Worm (Caenorhabditis elegans) whole organism, L3 larva: ENCODE results near the gene sma-6.

Experiments used
- R02D3.7 ChIP-seq: fragments of 150-350 bp; optimal IDR thresholded peaks from 2 replicates; lab custom pipeline; 2014; ENCODE audit warnings: missing biosample characterization, missing genetic modification characterization
- ZK546.5 ChIP-seq: sonication (generic microtip); optimal IDR thresholded peaks from 2 replicates; lab custom pipeline; 2017; ENCODE audit warnings: missing biosample characterization, missing genetic modification characterization
- aly-2 ChIP-seq: fragments of 150-350 bp; optimal IDR thresholded peaks from 2 replicates; lab custom pipeline; 2014; ENCODE audit warnings: missing biosample characterization, missing genetic modification characterization
- ama-1 ChIP-seq: fragments of 150-350 bp; optimal IDR thresholded peaks from 2 replicates; lab custom pipeline; 2018
- ceh-28 ChIP-seq: fragments of 150-350 bp; optimal IDR thresholded peaks from 2 replicates; lab custom pipeline; 2014; ENCODE audit warnings: missing biosample characterization, missing genetic modification reagents, missing genetic modification characterization
- ceh-82 ChIP-seq: fragments of 150-350 bp; optimal IDR thresholded peaks from 2 replicates; lab custom pipeline; 2014; ENCODE audit warnings: missing biosample characterization, missing genetic modification characterization
- ceh-9 ChIP-seq: sonication (generic microtip); optimal IDR thresholded peaks from 2 replicates; lab custom pipeline; 2018; ENCODE audit warnings: missing biosample characterization, missing genetic modification characterization
- daf-12 ChIP-seq: fragments of 150-350 bp; optimal IDR thresholded peaks from 2 replicates; lab custom pipeline; 2014; ENCODE audit warnings: missing biosample characterization, missing genetic modification reagents, missing genetic modification characterization
- egl-27 ChIP-seq: sonication (generic microtip); optimal IDR thresholded peaks from 4 replicates; lab custom pipeline; 2017; ENCODE audit warnings: missing biosample characterization, missing genetic modification reagents, missing genetic modification characterization
- egl-5 ChIP-seq: fragments of 150-350 bp; optimal IDR thresholded peaks from 2 replicates; lab custom pipeline; 2017; ENCODE audit warnings: missing biosample characterization, missing genetic modification reagents, missing genetic modification characterization, inconsistent platforms
- elt-1 ChIP-seq: fragments of 150-350 bp; optimal IDR thresholded peaks from 2 replicates; lab custom pipeline; 2014; ENCODE audit warnings: missing biosample characterization, missing genetic modification characterization
- elt-2 ChIP-seq: sonication (generic microtip); optimal IDR thresholded peaks from 2 replicates; lab custom pipeline; 2016; ENCODE audit warnings: missing genetic modification reagents, mild to moderate bottlenecking, missing genetic modification characterization, missing compliant biosample characterization
- elt-3 ChIP-seq, 3 experiments: fragments of 150-350 bp in 1 of 3; sonication (generic microtip) in 2 of 3; optimal IDR thresholded peaks; 2 replicates in 2 of 3; 4 replicates in 1 of 3; lab custom pipeline; 2014 to 2017; ENCODE audit warnings: missing biosample characterization in 3 of 3, missing genetic modification characterization in 3 of 3
- eor-1 ChIP-seq, 2 experiments: fragments of 150-350 bp; optimal IDR thresholded peaks; 2 replicates each; lab custom pipeline; 2014 to 2018; ENCODE audit warnings: missing biosample characterization in 2 of 2, missing genetic modification characterization in 2 of 2
- fkh-10 ChIP-seq: sonication (generic microtip); optimal IDR thresholded peaks from 2 replicates; lab custom pipeline; 2017; ENCODE audit warnings: missing biosample characterization, missing genetic modification reagents, missing genetic modification characterization
- fkh-2 ChIP-seq: fragments of 150-350 bp; optimal IDR thresholded peaks from 2 replicates; lab custom pipeline; 2014; ENCODE audit warnings: missing biosample characterization, missing genetic modification reagents, missing genetic modification characterization
- fos-1 ChIP-seq: fragments of 150-350 bp; optimal IDR thresholded peaks from 2 replicates; lab custom pipeline; 2014; ENCODE audit warnings: missing biosample characterization, missing genetic modification characterization
- hmg-11 ChIP-seq: sonication (generic microtip); optimal IDR thresholded peaks from 2 replicates; lab custom pipeline; 2016; ENCODE audit warnings: missing genetic modification characterization, missing compliant biosample characterization
- jun-1 ChIP-seq: fragments of 150-350 bp; optimal IDR thresholded peaks from 2 replicates; lab custom pipeline; 2014; ENCODE audit warnings: missing biosample characterization, missing genetic modification reagents, missing genetic modification characterization
- lin-15B ChIP-seq: fragments of 150-350 bp; optimal IDR thresholded peaks from 2 replicates; lab custom pipeline; 2014; ENCODE audit warnings: missing biosample characterization, missing genetic modification characterization
- lin-39 ChIP-seq: fragments of 150-350 bp; optimal IDR thresholded peaks from 2 replicates; lab custom pipeline; 2018; ENCODE audit warnings: missing biosample characterization, missing genetic modification reagents, missing genetic modification characterization
- lsy-12 ChIP-seq: sonication (generic microtip); optimal IDR thresholded peaks from 2 replicates; lab custom pipeline; 2016; ENCODE audit warnings: mild to moderate bottlenecking, missing genetic modification characterization, missing compliant biosample characterization
- mdl-1 ChIP-seq: fragments of 150-350 bp; optimal IDR thresholded peaks from 2 replicates; lab custom pipeline; 2014; ENCODE audit warnings: missing biosample characterization, missing genetic modification characterization
- mml-1 ChIP-seq: fragments of 150-350 bp; sonication (generic microtip); optimal IDR thresholded peaks from 3 replicates; lab custom pipeline; 2014; ENCODE audit warnings: missing biosample characterization, missing genetic modification characterization
- nfya-1 ChIP-seq: sonication (generic microtip); optimal IDR thresholded peaks from 2 replicates; lab custom pipeline; 2017; ENCODE audit warnings: missing genetic modification characterization, mild to moderate bottlenecking, missing compliant biosample characterization, antibody characterized with exemption, moderate library complexity; ENCODE audit not compliant: insufficient read depth
- nhr-11 ChIP-seq: fragments of 150-350 bp; optimal IDR thresholded peaks from 2 replicates; lab custom pipeline; 2014; ENCODE audit warnings: missing biosample characterization, missing genetic modification characterization
- nhr-12 ChIP-seq: fragments of 150-350 bp; optimal IDR thresholded peaks from 2 replicates; lab custom pipeline; 2014; ENCODE audit warnings: missing biosample characterization, missing genetic modification characterization
- nhr-23 ChIP-seq: fragments of 150-350 bp; optimal IDR thresholded peaks from 2 replicates; lab custom pipeline; 2014; ENCODE audit warnings: missing biosample characterization, missing genetic modification reagents, missing genetic modification characterization
- nhr-237 ChIP-seq: fragments of 150-350 bp; optimal IDR thresholded peaks from 2 replicates; lab custom pipeline; 2014; ENCODE audit warnings: missing biosample characterization, missing genetic modification characterization
- nhr-25 ChIP-seq: sonication (generic microtip); optimal IDR thresholded peaks from 2 replicates; lab custom pipeline; 2017; ENCODE audit warnings: missing biosample characterization, missing genetic modification characterization
- nhr-28 ChIP-seq: fragments of 150-350 bp; optimal IDR thresholded peaks from 2 replicates; lab custom pipeline; 2014; ENCODE audit warnings: missing biosample characterization, missing genetic modification characterization
- nhr-43 ChIP-seq: sonication (generic microtip); optimal IDR thresholded peaks from 2 replicates; lab custom pipeline; 2016; ENCODE audit warnings: mild to moderate bottlenecking, missing genetic modification characterization, missing compliant biosample characterization; ENCODE audit not compliant: poor library complexity, severe bottlenecking
- nhr-67 ChIP-seq: fragments of 150-350 bp; optimal IDR thresholded peaks from 2 replicates; lab custom pipeline; 2014; ENCODE audit warnings: missing biosample characterization, missing genetic modification characterization
- nhr-76 ChIP-seq: fragments of 150-350 bp; sonication (generic microtip); optimal IDR thresholded peaks from 5 replicates; lab custom pipeline; 2014; ENCODE audit warnings: missing biosample characterization, missing genetic modification characterization
- nhr-77 ChIP-seq: fragments of 150-350 bp; optimal IDR thresholded peaks from 2 replicates; lab custom pipeline; 2014; ENCODE audit warnings: missing biosample characterization, missing genetic modification characterization
- pha-4 ChIP-seq: fragments of 150-350 bp; optimal IDR thresholded peaks from 2 replicates; lab custom pipeline; 2014; ENCODE audit warnings: missing biosample characterization, missing genetic modification reagents, missing genetic modification characterization
- pqm-1 ChIP-seq: fragments of 150-350 bp; optimal IDR thresholded peaks from 2 replicates; lab custom pipeline; 2017; ENCODE audit warnings: missing biosample characterization, missing genetic modification characterization, inconsistent platforms
- sea-2 ChIP-seq: fragments of 150-350 bp; sonication (generic microtip); optimal IDR thresholded peaks from 4 replicates; lab custom pipeline; 2014; ENCODE audit warnings: missing biosample characterization, missing genetic modification reagents, missing genetic modification characterization
- skn-1 ChIP-seq: fragments of 150-350 bp; optimal IDR thresholded peaks from 2 replicates; lab custom pipeline; 2014; ENCODE audit warnings: missing biosample characterization, missing genetic modification characterization
- tbx-2 ChIP-seq: sonication (generic microtip); optimal IDR thresholded peaks from 2 replicates; lab custom pipeline; 2016; ENCODE audit warnings: mild to moderate bottlenecking, missing genetic modification characterization, missing compliant biosample characterization
- unc-39 ChIP-seq: sonication (generic microtip); optimal IDR thresholded peaks from 4 replicates; lab custom pipeline; 2017; ENCODE audit warnings: missing biosample characterization, missing genetic modification characterization
- unc-62 ChIP-seq: fragments of 150-350 bp; sonication (generic microtip); optimal IDR thresholded peaks from 4 replicates; lab custom pipeline; 2014; ENCODE audit warnings: missing biosample characterization, missing genetic modification reagents, missing genetic modification characterization
- zag-1 ChIP-seq: fragments of 150-350 bp; optimal IDR thresholded peaks from 2 replicates; lab custom pipeline; 2014; ENCODE audit warnings: missing biosample characterization, missing genetic modification characterization
- ztf-11 ChIP-seq: fragments of 150-350 bp; optimal IDR thresholded peaks from 2 replicates; lab custom pipeline; 2014; ENCODE audit warnings: missing biosample characterization, missing genetic modification characterization
- ztf-4 ChIP-seq: fragments of 150-350 bp; optimal IDR thresholded peaks from 2 replicates; lab custom pipeline; 2014; ENCODE audit warnings: missing biosample characterization, missing genetic modification characterization

Gene sma-6

ce11 chrII:6345195-6346158 is 21.2 kb downstream of the sma-6 start, which contains the start of gene C32D5.8:
C32D5.8 (minus strand) TSS chrII:6345964.
- TF ChIP-seq nhr-43 (peak; percentile 6), skn-1 (no peak), tbx-2 (tag; lab: Kevin White, UChicago) (no peak), ama-1 (lab: Kevin White, UChicago) (no peak), lsy-12 (tag; lab: Kevin White, UChicago) (no peak), ceh-9 (no peak), unc-39 (no peak), egl-27 (tag; lab: Kevin White, UChicago) (no peak), pqm-1 (tag; lab: Kevin White, UChicago) (peak; percentile 23), unc-62 (GFP tag; lab: Kevin White, UChicago) (no peak), fkh-2 (no peak), fkh-10 (GFP tag; lab: Kevin White, UChicago) (no peak), ztf-11 (tag; lab: Kevin White, UChicago) (no peak), nhr-25 (tag; lab: Kevin White, UChicago) (peak; percentile 81), zag-1 (tag; lab: Kevin White, UChicago) (no peak), eor-1 (tag; optimal IDR thresholded peaks at IDR 0.05; lab: Kevin White, UChicago) (no peak), ceh-82 (no peak), aly-2 (no peak), nhr-12 (no peak), nhr-237 (no peak), R02D3.7 (tag; lab: Kevin White, UChicago) (no peak), elt-1 (tag; lab: Kevin White, UChicago) (peak; percentile 58), nhr-76 (tag; lab: Kevin White, UChicago) (no peak), nhr-67 (tag; lab: Kevin White, UChicago) (no peak), daf-12 (tag; lab: Kevin White, UChicago) (no peak), pha-4 (tag; lab: Kevin White, UChicago) (peak; percentile 55), jun-1 (tag; lab: Kevin White, UChicago) (no peak), elt-3 (tag; optimal IDR thresholded peaks at IDR 0.05; lab: Kevin White, UChicago) (no peak), nhr-77 (tag; lab: Kevin White, UChicago) (no peak), egl-5 (tag; lab: Kevin White, UChicago) (no peak), sea-2 (GFP tag; lab: Kevin White, UChicago) (no peak), nhr-23 (tag; lab: Kevin White, UChicago) (no peak), ceh-28 (tag; lab: Kevin White, UChicago) (no peak), fos-1 (tag; lab: Kevin White, UChicago) (no peak), elt-2 (tag; lab: Kevin White, UChicago) (peak; percentile 20), nfya-1 (tag; lab: Kevin White, UChicago) (no peak), lin-15B (tag; lab: Kevin White, UChicago) (no peak), ztf-4 (tag; lab: Kevin White, UChicago) (no peak), mml-1 (tag; lab: Kevin White, UChicago) (no peak), nhr-11 (tag; lab: Kevin White, UChicago) (no peak)

- TF ChIP-seq nhr-43, result peak; percentile 89
- peak; percentile 51 for TF ChIP-seq ceh-82
- no peak for TF ChIP-seq eor-1 (tag; optimal IDR thresholded peaks at IDR 0.05; lab: Kevin White, UChicago)
- peak; percentile 30 for TF ChIP-seq nhr-28 (tag; lab: Kevin White, UChicago)
- TF ChIP-seq elt-3 (tag; optimal IDR thresholded peaks at IDR 0.05; lab: Kevin White, UChicago), result peak in 1 of 3 experiments; percentile 38
- peak; percentile 70 for TF ChIP-seq pha-4 (tag; lab: Kevin White, UChicago)
- peak; percentile 89 for TF ChIP-seq nhr-23 (tag; lab: Kevin White, UChicago)
- no peak for TF ChIP-seq mml-1 (tag; lab: Kevin White, UChicago)
- TF ChIP-seq pqm-1 (tag; lab: Kevin White, UChicago), result peak; percentile 38
- TF ChIP-seq ceh-28 (tag; lab: Kevin White, UChicago), result peak; percentile 0
- no peak for TF ChIP-seq sea-2 (GFP tag; lab: Kevin White, UChicago)
- TF ChIP-seq jun-1 (tag; lab: Kevin White, UChicago), result peak; percentile 74
- peak; percentile 79 for TF ChIP-seq skn-1
- TF ChIP-seq unc-62 (GFP tag; lab: Kevin White, UChicago), result no peak
- TF ChIP-seq mdl-1, result no peak
- no peak for TF ChIP-seq ZK546.5 (tag; lab: Kevin White, UChicago)
- TF ChIP-seq zag-1 (tag; lab: Kevin White, UChicago), result no peak
- TF ChIP-seq fos-1 (tag; lab: Kevin White, UChicago), result peak; percentile 12
- TF ChIP-seq nhr-76 (tag; lab: Kevin White, UChicago), result no peak
- no peak for TF ChIP-seq nhr-77 (tag; lab: Kevin White, UChicago)
- peak; percentile 69 for TF ChIP-seq ztf-4 (tag; lab: Kevin White, UChicago)
- TF ChIP-seq ama-1 (lab: Kevin White, UChicago), result peak; percentile 97
- TF ChIP-seq lin-39 (tag; lab: Kevin White, UChicago), result peak; percentile 1
- TF ChIP-seq daf-12 (tag; lab: Kevin White, UChicago), result no peak
- peak; percentile 66 for TF ChIP-seq nfya-1 (tag; lab: Kevin White, UChicago)
- TF ChIP-seq hmg-11 (tag; lab: Kevin White, UChicago), result peak; percentile 17
- no peak for TF ChIP-seq fkh-10 (GFP tag; lab: Kevin White, UChicago)
- no peak for TF ChIP-seq ztf-11 (tag; lab: Kevin White, UChicago)
- peak; percentile 74 for TF ChIP-seq lsy-12 (tag; lab: Kevin White, UChicago)
- TF ChIP-seq elt-2 (tag; lab: Kevin White, UChicago), result peak; percentile 61
- TF ChIP-seq tbx-2 (tag; lab: Kevin White, UChicago), result peak; percentile 71
- TF ChIP-seq nhr-67 (tag; lab: Kevin White, UChicago), result no peak
- no peak for TF ChIP-seq fkh-2
- TF ChIP-seq unc-39, result no peak
These were observed 22.3 kb downstream of the sma-6 start for ce11 chrII:6346551-6347079.
